Worm (Caenorhabditis elegans) whole organism, L1 larva: ENCODE measurements around the gene slfl-5.

ENCODE experiments used
- Y116A8C.19 ChIP-seq: sonication (generic microtip); optimal IDR thresholded peaks from 2 replicates; lab custom pipeline; 2016; ENCODE audit warnings: missing compliant biosample characterization, missing genetic modification characterization, borderline replicate concordance
- egl-13 ChIP-seq: sonication (generic microtip); optimal IDR thresholded peaks from 2 replicates; lab custom pipeline; 2016; ENCODE audit warnings: missing genotype, missing genetic modification reagents, missing genetic modification characterization, missing compliant biosample characterization
- isw-1 ChIP-seq: fragments of 200-800 bp; sonication (Bioruptor generic); IDR thresholded peaks from 2 replicates; pipeline ENCODE4 v1.3.6; 2022; ENCODE audit warnings: missing genetic modification characterization, missing compliant biosample characterization
- lir-3 ChIP-seq: sonication (generic microtip); optimal IDR thresholded peaks from 2 replicates; lab custom pipeline; 2016; ENCODE audit warnings: mild to moderate bottlenecking, missing genetic modification characterization, moderate library complexity, missing compliant biosample characterization; ENCODE audit not compliant: poor library complexity
- mdl-1 ChIP-seq, 2 experiments: fragments of 150-350 bp; optimal IDR thresholded peaks; 2 replicates each; lab custom pipeline; 2014 to 2017; ENCODE audit warnings: missing biosample characterization in 2 of 2, missing genetic modification characterization in 2 of 2, inconsistent platforms in 1 of 2
- nhr-76 ChIP-seq: sonication (generic microtip); optimal IDR thresholded peaks from 2 replicates; lab custom pipeline; 2017; ENCODE audit warnings: missing biosample characterization, missing genetic modification characterization
- unc-130 ChIP-seq: fragments of 150-350 bp; optimal IDR thresholded peaks from 2 replicates; lab custom pipeline; 2017; ENCODE audit warnings: missing biosample characterization, missing genetic modification characterization, inconsistent platforms
- unc-62 ChIP-seq: fragments of 150-350 bp; optimal IDR thresholded peaks from 2 replicates; lab custom pipeline; 2014; ENCODE audit warnings: missing biosample characterization, missing genetic modification reagents, missing genetic modification characterization

ce11 chrV:12258922-12259321 lies 14.1 kb upstream of the slfl-5 start, which contains the start of gene ugt-56:
- TF ChIP-seq nhr-76 (tag; lab: Kevin White, UChicago) (no peak), unc-130 (tag; lab: Kevin White, UChicago) (no peak), egl-13 (tag; lab: Kevin White, UChicago) (no peak), mdl-1 (tag; optimal IDR thresholded peaks at IDR 0.05; lab: Kevin White, UChicago) (no peak), lir-3 (tag; lab: Kevin White, UChicago) (no peak), Y116A8C.19 (tag; lab: Kevin White, UChicago) (no peak), unc-62 (GFP tag; lab: Kevin White, UChicago) (no peak), isw-1 (no peak)
